Worm (Caenorhabditis elegans) whole organism, L1 larva: Measurements from ENCODE around the gene mrpl-28.

Experiments used
- C04F5.9 ChIP-seq: sonication (generic microtip); optimal IDR thresholded peaks from 2 replicates; lab custom pipeline; 2016; ENCODE audit warnings: missing genetic modification characterization, missing compliant biosample characterization
- C16A3.4 ChIP-seq: fragments of 150-350 bp; optimal IDR thresholded peaks from 2 replicates; lab custom pipeline; 2014; ENCODE audit warnings: missing biosample characterization, missing genetic modification characterization
- F16B12.6 ChIP-seq: fragments of 150-350 bp; optimal IDR thresholded peaks from 2 replicates; lab custom pipeline; 2014; ENCODE audit warnings: missing biosample characterization, missing genetic modification characterization
- aha-1 ChIP-seq: fragments of 150-350 bp; optimal IDR thresholded peaks from 2 replicates; lab custom pipeline; 2014; ENCODE audit warnings: missing biosample characterization, missing genetic modification characterization
- aly-2 ChIP-seq: fragments of 150-350 bp; optimal IDR thresholded peaks from 2 replicates; lab custom pipeline; 2014; ENCODE audit warnings: missing biosample characterization, missing genetic modification characterization
- blmp-1 ChIP-seq: fragments of 150-350 bp; optimal IDR thresholded peaks from 2 replicates; lab custom pipeline; 2014; ENCODE audit warnings: missing biosample characterization, missing genetic modification characterization
- ceh-63 ChIP-seq: fragments of 200-800 bp; sonication (Bioruptor generic); optimal IDR thresholded peaks from 2 replicates; lab custom pipeline; 2018; ENCODE audit warnings: mild to moderate bottlenecking, missing genetic modification characterization, missing compliant biosample characterization
- ceh-88 ChIP-seq: fragments of 200-800 bp; sonication (Bioruptor generic); IDR thresholded peaks from 2 replicates; pipeline ENCODE4 v1.3.6; 2022; ENCODE audit warnings: missing genetic modification characterization, missing compliant biosample characterization
- ceh-90 ChIP-seq: sonication (generic microtip); optimal IDR thresholded peaks from 2 replicates; lab custom pipeline; 2016; ENCODE audit warnings: missing genetic modification characterization, missing compliant biosample characterization
- ces-1 ChIP-seq: fragments of 150-350 bp; optimal IDR thresholded peaks from 2 replicates; lab custom pipeline; 2014; ENCODE audit warnings: missing biosample characterization, missing genetic modification reagents, missing genetic modification characterization
- dsc-1 ChIP-seq: sonication (generic microtip); optimal IDR thresholded peaks from 2 replicates; lab custom pipeline; 2016; ENCODE audit warnings: mild to moderate bottlenecking, missing genetic modification characterization, missing compliant biosample characterization
- efl-3 ChIP-seq: fragments of 200-800 bp; sonication (Bioruptor generic); optimal IDR thresholded peaks from 2 replicates; lab custom pipeline; 2018; ENCODE audit warnings: mild to moderate bottlenecking, missing genetic modification characterization, missing compliant biosample characterization
- egl-13 ChIP-seq: sonication (generic microtip); optimal IDR thresholded peaks from 2 replicates; lab custom pipeline; 2016; ENCODE audit warnings: missing genotype, missing genetic modification reagents, missing genetic modification characterization, missing compliant biosample characterization
- elt-2 ChIP-seq: sonication (generic microtip); optimal IDR thresholded peaks from 2 replicates; lab custom pipeline; 2016; ENCODE audit warnings: missing genetic modification characterization, mild to moderate bottlenecking, inconsistent platforms, missing compliant biosample characterization, missing genetic modification reagents
- elt-3 ChIP-seq, 6 experiments: fragments of 150-350 bp in 1 of 6; sonication (generic microtip); optimal IDR thresholded peaks; 2 replicates each; lab custom pipeline; 2017 to 2018; ENCODE audit warnings: missing biosample characterization in 6 of 6, missing genetic modification characterization in 6 of 6, inconsistent platforms in 1 of 6
- ets-5 ChIP-seq: fragments of 200-800 bp; sonication (Bioruptor generic); IDR thresholded peaks from 2 replicates; pipeline ENCODE4 v1.3.6; 2022; ENCODE audit warnings: missing genetic modification characterization, missing compliant biosample characterization
- fkh-4 ChIP-seq: sonication (generic microtip); optimal IDR thresholded peaks from 2 replicates; lab custom pipeline; 2016; ENCODE audit warnings: missing compliant biosample characterization, missing genetic modification characterization, borderline replicate concordance
- fkh-8 ChIP-seq: sonication (generic microtip); optimal IDR thresholded peaks from 2 replicates; lab custom pipeline; 2016; ENCODE audit warnings: mild to moderate bottlenecking, missing genetic modification characterization, missing compliant biosample characterization
- hlh-17 ChIP-seq: fragments of 200-800 bp; sonication (Bioruptor generic); optimal IDR thresholded peaks from 2 replicates; lab custom pipeline; 2018; ENCODE audit warnings: missing genetic modification characterization, mild to moderate bottlenecking, missing compliant biosample characterization, moderate library complexity, borderline replicate concordance
- hlh-4 ChIP-seq: sonication (generic microtip); optimal IDR thresholded peaks from 2 replicates; lab custom pipeline; 2016; ENCODE audit warnings: mild to moderate bottlenecking, missing genetic modification characterization, missing compliant biosample characterization
- hpl-2 ChIP-seq: fragments of 150-350 bp; optimal IDR thresholded peaks from 2 replicates; lab custom pipeline; 2014; ENCODE audit warnings: missing biosample characterization, missing genetic modification reagents, missing genetic modification characterization
- jun-1 ChIP-seq: fragments of 150-350 bp; optimal IDR thresholded peaks from 2 replicates; lab custom pipeline; 2014; ENCODE audit warnings: missing biosample characterization, missing genetic modification reagents, missing genetic modification characterization
- lin-13 ChIP-seq: fragments of 150-350 bp; optimal IDR thresholded peaks from 2 replicates; lab custom pipeline; 2014; ENCODE audit warnings: missing biosample characterization, missing genetic modification reagents, missing genetic modification characterization
- lin-39 ChIP-seq: fragments of 150-350 bp; optimal IDR thresholded peaks from 2 replicates; lab custom pipeline; 2014; ENCODE audit warnings: missing biosample characterization, missing genetic modification reagents, missing genetic modification characterization
- lir-3 ChIP-seq: sonication (generic microtip); optimal IDR thresholded peaks from 2 replicates; lab custom pipeline; 2016; ENCODE audit warnings: mild to moderate bottlenecking, missing genetic modification characterization, moderate library complexity, missing compliant biosample characterization; ENCODE audit not compliant: poor library complexity
- mdl-1 ChIP-seq, 2 experiments: fragments of 150-350 bp; optimal IDR thresholded peaks; 2 replicates each; lab custom pipeline; 2014 to 2017; ENCODE audit warnings: missing biosample characterization in 2 of 2, missing genetic modification characterization in 2 of 2, inconsistent platforms in 1 of 2
- mef-2 ChIP-seq: fragments of 150-350 bp; optimal IDR thresholded peaks from 2 replicates; lab custom pipeline; 2014; ENCODE audit warnings: missing biosample characterization, missing genetic modification characterization
- mep-1 ChIP-seq: fragments of 150-350 bp; optimal IDR thresholded peaks from 2 replicates; lab custom pipeline; 2014; ENCODE audit warnings: missing biosample characterization, missing genetic modification characterization
- nhr-11 ChIP-seq: fragments of 150-350 bp; optimal IDR thresholded peaks from 2 replicates; lab custom pipeline; 2014; ENCODE audit warnings: missing biosample characterization, missing genetic modification characterization
- nhr-19 ChIP-seq: fragments of 200-800 bp; sonication (Bioruptor generic); conservative IDR thresholded peaks from 2 replicates; pipeline ENCODE4 v1.3.6; 2022; ENCODE audit warnings: missing genetic modification characterization, missing compliant biosample characterization
- nhr-237 ChIP-seq: fragments of 150-350 bp; optimal IDR thresholded peaks from 2 replicates; lab custom pipeline; 2014; ENCODE audit warnings: missing biosample characterization, missing genetic modification characterization
- nhr-28 ChIP-seq: fragments of 150-350 bp; optimal IDR thresholded peaks from 2 replicates; lab custom pipeline; 2014; ENCODE audit warnings: missing biosample characterization, missing genetic modification characterization
- nhr-47 ChIP-seq: sonication (generic microtip); optimal IDR thresholded peaks from 2 replicates; lab custom pipeline; 2016; ENCODE audit warnings: mild to moderate bottlenecking, missing genetic modification characterization, moderate library complexity, missing compliant biosample characterization
- nhr-71 ChIP-seq: sonication (generic microtip); optimal IDR thresholded peaks from 2 replicates; lab custom pipeline; 2016; ENCODE audit warnings: mild to moderate bottlenecking, missing genetic modification characterization, moderate library complexity, missing compliant biosample characterization
- nhr-77 ChIP-seq: fragments of 150-350 bp; optimal IDR thresholded peaks from 2 replicates; lab custom pipeline; 2014; ENCODE audit warnings: missing biosample characterization, missing genetic modification characterization
- nhr-85 ChIP-seq: sonication (generic microtip); peaks from one replicate; lab custom pipeline; 2016; ENCODE audit warnings: missing genetic modification characterization, inconsistent platforms, missing compliant biosample characterization
- pag-3 ChIP-seq: sonication (generic microtip); optimal IDR thresholded peaks from 2 replicates; lab custom pipeline; 2017; ENCODE audit warnings: missing genetic modification characterization, mild to moderate bottlenecking, missing compliant biosample characterization, antibody characterized with exemption, borderline replicate concordance; ENCODE audit not compliant: insufficient read depth
- pax-3 ChIP-seq: fragments of 200-800 bp; sonication (Bioruptor generic); optimal IDR thresholded peaks from 2 replicates; lab custom pipeline; 2018; ENCODE audit warnings: mild to moderate bottlenecking, missing genetic modification characterization, moderate library complexity, missing compliant biosample characterization
- pqm-1 ChIP-seq: sonication (generic microtip); optimal IDR thresholded peaks from 3 replicates; lab custom pipeline; 2017; ENCODE audit warnings: missing biosample characterization, missing genetic modification characterization
- rnt-1 ChIP-seq: sonication (generic microtip); optimal IDR thresholded peaks from 2 replicates; lab custom pipeline; 2016; ENCODE audit warnings: mild to moderate bottlenecking, missing genetic modification characterization, moderate library complexity, missing compliant biosample characterization
- skn-1 ChIP-seq: fragments of 150-350 bp; optimal IDR thresholded peaks from 2 replicates; lab custom pipeline; 2014; ENCODE audit warnings: missing biosample characterization, missing genetic modification characterization
- tbx-2 ChIP-seq: sonication (generic microtip); optimal IDR thresholded peaks from 2 replicates; lab custom pipeline; 2016; ENCODE audit warnings: missing genetic modification characterization, missing compliant biosample characterization
- tlp-1 ChIP-seq: fragments of 150-350 bp; optimal IDR thresholded peaks from 2 replicates; lab custom pipeline; 2014; ENCODE audit warnings: missing biosample characterization, missing genetic modification characterization
- unc-130 ChIP-seq: fragments of 150-350 bp; optimal IDR thresholded peaks from 2 replicates; lab custom pipeline; 2017; ENCODE audit warnings: missing biosample characterization, missing genetic modification characterization, inconsistent platforms
- unc-30 ChIP-seq: sonication (generic microtip); optimal IDR thresholded peaks from 2 replicates; lab custom pipeline; 2017; ENCODE audit warnings: missing biosample characterization, missing genetic modification characterization
- unc-62 ChIP-seq: fragments of 150-350 bp; optimal IDR thresholded peaks from 2 replicates; lab custom pipeline; 2014; ENCODE audit warnings: missing biosample characterization, missing genetic modification reagents, missing genetic modification characterization
- unc-86 ChIP-seq: sonication (generic microtip); optimal IDR thresholded peaks from 2 replicates; lab custom pipeline; 2016; ENCODE audit warnings: missing genetic modification characterization, missing compliant biosample characterization
- unc-98 ChIP-seq: fragments of 200-800 bp; sonication (Bioruptor generic); IDR thresholded peaks from 2 replicates; pipeline ENCODE4 v1.3.6; 2022; ENCODE audit warnings: missing genetic modification characterization, missing compliant biosample characterization
- vab-15 ChIP-seq: sonication (generic microtip); optimal IDR thresholded peaks from 2 replicates; lab custom pipeline; 2017; ENCODE audit warnings: missing genotype, mild to moderate bottlenecking, missing genetic modification characterization, missing compliant biosample characterization
- xbp-1 ChIP-seq: sonication (generic microtip); optimal IDR thresholded peaks from 2 replicates; lab custom pipeline; 2016; ENCODE audit warnings: missing genetic modification characterization, missing compliant biosample characterization
- zip-4 ChIP-seq: fragments of 200-800 bp; sonication (Bioruptor generic); optimal IDR thresholded peaks from 2 replicates; lab custom pipeline; 2018; ENCODE audit warnings: mild to moderate bottlenecking, missing genetic modification characterization, moderate library complexity, missing compliant biosample characterization

Gene mrpl-28

DNA sequence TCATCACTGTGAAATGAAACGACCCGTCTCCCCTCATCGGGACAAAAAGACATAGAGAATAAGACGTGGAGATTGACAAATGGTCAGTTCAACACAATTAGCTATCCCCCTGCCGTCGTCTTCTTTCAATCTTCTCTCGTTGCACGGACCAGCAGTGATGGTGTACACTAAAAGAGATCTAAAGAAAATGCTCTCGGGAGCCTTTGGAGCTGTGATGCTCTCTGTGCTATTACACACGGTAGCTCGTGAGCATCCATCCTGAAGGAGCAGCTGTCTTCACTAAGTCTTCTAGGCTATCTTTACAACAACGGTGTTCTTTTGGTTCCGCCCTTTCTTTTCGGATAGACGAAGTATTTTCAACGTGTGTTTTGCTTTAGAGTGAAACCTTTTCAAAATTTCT, 5.5 kb upstream of the mrpl-28 start (continued):
- no peak for TF ChIP-seq tlp-1
- no peak for TF ChIP-seq ets-5 (GFP tag; lab: Robert Waterston, UW)
- TF ChIP-seq nhr-71 (tag; lab: Kevin White, UChicago) = peak; percentile 71
- no peak for TF ChIP-seq elt-3 (tag; optimal IDR thresholded peaks at IDR 0.05; lab: Kevin White, UChicago)
- TF ChIP-seq nhr-11 (tag; lab: Kevin White, UChicago) = no peak
- TF ChIP-seq skn-1 (tag; lab: Kevin White, UChicago) = no peak
- TF ChIP-seq nhr-237 (tag; lab: Kevin White, UChicago) = no peak
- no peak for TF ChIP-seq hlh-4 (tag; lab: Kevin White, UChicago)
- peak; percentile 72 for TF ChIP-seq rnt-1 (tag; lab: Kevin White, UChicago)
- no peak for TF ChIP-seq ces-1 (GFP tag; lab: Kevin White, UChicago)
- TF ChIP-seq lin-13 (GFP tag; lab: Kevin White, UChicago) = no peak
- no peak for TF ChIP-seq mdl-1 (tag; optimal IDR thresholded peaks at IDR 0.05; lab: Kevin White, UChicago)
- no peak for TF ChIP-seq unc-98 (GFP tag; lab: Robert Waterston, UW)
- no peak for TF ChIP-seq unc-86 (tag; lab: Kevin White, UChicago)
- no peak for TF ChIP-seq pqm-1 (tag; lab: Kevin White, UChicago)
- peak; percentile 51 for TF ChIP-seq nhr-19 (GFP tag; lab: Robert Waterston, UW)
- no peak for TF ChIP-seq unc-30 (tag; lab: Kevin White, UChicago)
- peak; percentile 4 for TF ChIP-seq tbx-2 (tag; lab: Kevin White, UChicago)
- no peak for TF ChIP-seq nhr-47 (tag; lab: Kevin White, UChicago)
- TF ChIP-seq F16B12.6 (tag; lab: Kevin White, UChicago) = no peak
- TF ChIP-seq zip-4 (GFP tag; lab: Kevin White, UChicago) = no peak
- no peak for TF ChIP-seq nhr-28 (tag; lab: Kevin White, UChicago)
- no peak for TF ChIP-seq pax-3 (tag; lab: Kevin White, UChicago)
- no peak for TF ChIP-seq ceh-90
- TF ChIP-seq nhr-85 (tag; lab: Kevin White, UChicago) = no peak
- no peak for TF ChIP-seq C04F5.9 (tag; lab: Kevin White, UChicago)
- no peak for TF ChIP-seq ceh-63
- no peak for TF ChIP-seq ceh-88 (GFP tag; lab: Robert Waterston, UW)
- no peak for TF ChIP-seq hlh-17 (GFP tag; lab: Kevin White, UChicago)
- peak; percentile 32 for TF ChIP-seq dsc-1
- TF ChIP-seq unc-62 (GFP tag; lab: Kevin White, UChicago) = no peak
- TF ChIP-seq, all 84 proteins: peak for 12

DNA sequence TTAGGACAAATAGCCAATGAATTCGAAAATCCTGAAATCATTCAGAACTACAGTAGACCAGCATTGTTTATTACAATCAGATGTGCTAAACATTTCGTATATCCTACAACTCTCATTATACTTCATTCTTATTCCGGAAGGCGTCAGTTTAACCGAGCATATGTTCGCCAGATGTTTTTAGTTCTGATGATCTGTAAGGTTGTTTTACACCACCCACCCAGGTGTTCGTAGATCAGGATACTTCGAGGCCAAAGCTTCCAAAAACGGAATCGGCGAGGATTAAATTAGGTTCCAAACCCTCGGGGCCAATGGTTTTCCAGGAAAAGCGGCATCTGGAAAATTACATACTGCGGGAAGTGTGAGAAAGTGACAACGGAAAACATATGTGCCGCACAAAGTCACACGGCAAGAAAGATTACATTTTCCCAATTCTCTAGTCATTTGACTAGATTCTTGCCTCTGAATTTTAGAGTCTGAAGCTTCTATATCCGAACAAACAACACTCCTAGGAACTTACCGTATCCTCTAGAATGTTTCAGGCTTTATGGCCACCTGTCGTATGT, 4.8 kb upstream of the mrpl-28 start:
- no peak for TF ChIP-seq lin-39 (tag; lab: Kevin White, UChicago)
- no peak for TF ChIP-seq pqm-1 (tag; lab: Kevin White, UChicago)
- no peak for TF ChIP-seq pag-3
- TF ChIP-seq mef-2 (tag; lab: Kevin White, UChicago) = no peak
- peak; percentile 81 for TF ChIP-seq fkh-8
- no peak for TF ChIP-seq mep-1
- no peak for TF ChIP-seq ceh-63
- TF ChIP-seq jun-1 = no peak
- no peak for TF ChIP-seq C16A3.4
- TF ChIP-seq lir-3 = no peak
- TF ChIP-seq dsc-1 = peak; percentile 94
- TF ChIP-seq elt-3 (tag; optimal IDR thresholded peaks at IDR 0.05; lab: Kevin White, UChicago) = no peak
- no peak for TF ChIP-seq aly-2 (tag; lab: Kevin White, UChicago)
- TF ChIP-seq unc-130 (tag; lab: Kevin White, UChicago) = no peak
- TF ChIP-seq nhr-237 (tag; lab: Kevin White, UChicago) = no peak
- TF ChIP-seq tbx-2 (tag; lab: Kevin White, UChicago) = no peak
- no peak for TF ChIP-seq egl-13 (tag; lab: Kevin White, UChicago)
- no peak for TF ChIP-seq elt-2 (tag; lab: Kevin White, UChicago)
- TF ChIP-seq pax-3 (tag; lab: Kevin White, UChicago) = no peak
- TF ChIP-seq blmp-1 (tag; lab: Kevin White, UChicago) = no peak
- no peak for TF ChIP-seq hpl-2 (GFP tag; lab: Kevin White, UChicago)
- no peak for TF ChIP-seq vab-15 (tag; lab: Kevin White, UChicago)
- no peak for TF ChIP-seq nhr-11 (tag; lab: Kevin White, UChicago)
- TF ChIP-seq xbp-1 = no peak
- TF ChIP-seq efl-3 (GFP tag; lab: Kevin White, UChicago) = no peak
- peak; percentile 84 for TF ChIP-seq fkh-4 (tag; lab: Kevin White, UChicago)
- no peak for TF ChIP-seq ces-1 (GFP tag; lab: Kevin White, UChicago)
- TF ChIP-seq nhr-77 (tag; lab: Kevin White, UChicago) = no peak
- no peak for TF ChIP-seq mdl-1 (tag; optimal IDR thresholded peaks at IDR 0.05; lab: Kevin White, UChicago)
- no peak for TF ChIP-seq aha-1 (tag; lab: Kevin White, UChicago)
